Worm (Caenorhabditis elegans) whole organism, early embryonic: ENCODE measurements around the gene nid-1.

Experiments
- B0310.2 ChIP-seq: sonication (generic microtip); optimal IDR thresholded peaks from 2 replicates; lab custom pipeline; 2016; ENCODE audit warnings: mild to moderate bottlenecking, missing genetic modification characterization, missing compliant biosample characterization
- F13C5.2 ChIP-seq: sonication (generic microtip); optimal IDR thresholded peaks from 2 replicates; lab custom pipeline; 2017; ENCODE audit warnings: mild to moderate bottlenecking, missing genetic modification characterization, inconsistent platforms, missing compliant biosample characterization
- aly-1 ChIP-seq: sonication (generic microtip); optimal IDR thresholded peaks from 2 replicates; lab custom pipeline; 2016; ENCODE audit warnings: missing genetic modification characterization, missing compliant biosample characterization
- ama-1 ChIP-seq: fragments of 150-350 bp; optimal IDR thresholded peaks from 2 replicates; lab custom pipeline; 2014
- ceh-13 ChIP-seq: fragments of 200-800 bp; sonication (Bioruptor generic); optimal IDR thresholded peaks from 2 replicates; lab custom pipeline; 2018; ENCODE audit warnings: mild to moderate bottlenecking, missing genetic modification characterization, missing compliant biosample characterization
- ceh-36 ChIP-seq: sonication (generic microtip); optimal IDR thresholded peaks from 2 replicates; lab custom pipeline; 2016; ENCODE audit warnings: missing genetic modification characterization, inconsistent platforms, missing compliant biosample characterization
- ets-7 ChIP-seq: sonication (generic microtip); optimal IDR thresholded peaks from 2 replicates; lab custom pipeline; 2016; ENCODE audit warnings: missing genotype, missing genetic modification characterization, missing compliant biosample characterization
- flt-1 ChIP-seq: fragments of 200-800 bp; sonication (Bioruptor generic); IDR thresholded peaks from 2 replicates; pipeline ENCODE4 v1.3.6; 2022; ENCODE audit warnings: missing genetic modification characterization, missing compliant biosample characterization
- hmbx-1 ChIP-seq: sonication (generic microtip); optimal IDR thresholded peaks from 2 replicates; lab custom pipeline; 2016; ENCODE audit warnings: mild to moderate bottlenecking, missing genetic modification characterization, missing compliant biosample characterization
- hmg-4 ChIP-seq: fragments of 200-800 bp; sonication (Bioruptor generic); optimal IDR thresholded peaks from 2 replicates; lab custom pipeline; 2018; ENCODE audit warnings: mild to moderate bottlenecking, missing genetic modification characterization, missing compliant biosample characterization
- hnd-1 ChIP-seq: sonication (generic microtip); optimal IDR thresholded peaks from 2 replicates; lab custom pipeline; 2016; ENCODE audit warnings: missing genetic modification characterization, missing compliant biosample characterization
- pes-1 ChIP-seq: fragments of 200-800 bp; sonication (Bioruptor generic); IDR thresholded peaks from 2 replicates; pipeline ENCODE4 v1.3.6; 2022; ENCODE audit warnings: missing genetic modification reagents, missing genetic modification characterization, missing compliant biosample characterization
- scrt-1 ChIP-seq: fragments of 200-800 bp; sonication (Bioruptor generic); IDR thresholded peaks from 2 replicates; pipeline ENCODE4 v1.3.6; 2022; ENCODE audit warnings: missing genetic modification characterization, missing compliant biosample characterization
- sea-1 ChIP-seq: fragments of 200-800 bp; sonication (Bioruptor generic); conservative IDR thresholded peaks from 2 replicates; pipeline ENCODE4 v1.3.6; 2022; ENCODE audit warnings: missing genetic modification characterization, missing compliant biosample characterization
- tbx-11 ChIP-seq: fragments of 200-800 bp; sonication (Bioruptor generic); IDR thresholded peaks from 2 replicates; pipeline ENCODE4 v1.3.6; 2022; ENCODE audit warnings: missing genetic modification characterization, missing compliant biosample characterization
- tbx-37 ChIP-seq: fragments of 200-800 bp; sonication (Bioruptor generic); conservative IDR thresholded peaks from 2 replicates; pipeline ENCODE4 v1.3.6; 2022; ENCODE audit warnings: missing genetic modification reagents, missing genetic modification characterization, missing compliant biosample characterization
- tra-4 ChIP-seq: sonication (generic microtip); optimal IDR thresholded peaks from 2 replicates; lab custom pipeline; 2017; ENCODE audit warnings: missing genetic modification characterization, missing compliant biosample characterization

The nid-1 gene

ce11 chrV:12950812-12951528 lies 41.1 kb downstream of the nid-1 start, which contains the start of the genes T16G1.9 and T16G1.18:
TSS of gene T16G1.9 (minus strand) at chrV:12950862.
TSS of gene T16G1.18 (plus strand) at chrV:12951304.
- TF ChIP-seq F13C5.2 (tag; lab: Kevin White, UChicago) = peak; percentile 56
- TF ChIP-seq ceh-13 (GFP tag; lab: Kevin White, UChicago) = no peak

ce11 chrV:12952287-12952686 lies 42.4 kb downstream of the nid-1 start, which contains the start of gene pqn-68:
TSS of gene pqn-68 (plus strand) at chrV:12952636.
- TF ChIP-seq ama-1 (no peak), F13C5.2 (tag; lab: Kevin White, UChicago) (no peak), ceh-13 (GFP tag; lab: Kevin White, UChicago) (no peak), tra-4 (tag; lab: Kevin White, UChicago) (no peak), pes-1 (GFP tag; lab: Robert Waterston, UW) (no peak), aly-1 (tag; lab: Kevin White, UChicago) (no peak), ceh-36 (tag; lab: Kevin White, UChicago) (no peak)

ce11 chrV:12953702-12954101 lies 43.8 kb downstream of the nid-1 start, which contains the start of gene eif-3.K:
TSS of gene eif-3.K (plus strand) at chrV:12954002.
- TF ChIP-seq ets-7 (tag; lab: Kevin White, UChicago) = no peak

- TF ChIP-seq hnd-1 (tag; lab: Kevin White, UChicago) = no peak
- TF ChIP-seq ama-1 = no peak
- no peak for TF ChIP-seq ceh-36 (tag; lab: Kevin White, UChicago)
- no peak for TF ChIP-seq pes-1 (GFP tag; lab: Robert Waterston, UW)
- no peak for TF ChIP-seq scrt-1
- no peak for TF ChIP-seq ets-7 (tag; lab: Kevin White, UChicago)
- no peak for TF ChIP-seq aly-1 (tag; lab: Kevin White, UChicago)
- no peak for TF ChIP-seq F13C5.2 (tag; lab: Kevin White, UChicago)
- no peak for TF ChIP-seq tra-4 (tag; lab: Kevin White, UChicago)
- TF ChIP-seq ceh-13 (GFP tag; lab: Kevin White, UChicago) = no peak
- no peak for TF ChIP-seq flt-1 (GFP tag; lab: Robert Waterston, UW)
- no peak for TF ChIP-seq tbx-37 (GFP tag; lab: Robert Waterston, UW)
- no peak for TF ChIP-seq hmbx-1 (tag; lab: Kevin White, UChicago)
- no peak for TF ChIP-seq sea-1
- no peak for TF ChIP-seq tbx-11 (GFP tag; lab: Robert Waterston, UW)
- TF ChIP-seq hmg-4 (GFP tag; lab: Kevin White, UChicago) = no peak
- no peak for TF ChIP-seq B0310.2
Measured at ce11 chrV:12954261-12954660, 44.4 kb downstream of the nid-1 start.

ce11 chrV:12961085-12961560 lies 51.2 kb downstream of the nid-1 start, which contains the start of gene mpst-7:
TSS of gene mpst-7 (minus strand) at chrV:12961135.
- TF ChIP-seq tbx-37 (GFP tag; lab: Robert Waterston, UW) (no peak), tra-4 (tag; lab: Kevin White, UChicago) (no peak), flt-1 (GFP tag; lab: Robert Waterston, UW) (no peak), ets-7 (tag; lab: Kevin White, UChicago) (no peak), ceh-13 (GFP tag; lab: Kevin White, UChicago) (no peak), hmbx-1 (tag; lab: Kevin White, UChicago) (no peak), B0310.2 (no peak), hmg-4 (GFP tag; lab: Kevin White, UChicago) (no peak), ama-1 (no peak), tbx-11 (GFP tag; lab: Robert Waterston, UW) (no peak), ceh-36 (tag; lab: Kevin White, UChicago) (no peak), sea-1 (no peak), scrt-1 (no peak), aly-1 (tag; lab: Kevin White, UChicago) (no peak), pes-1 (GFP tag; lab: Robert Waterston, UW) (no peak), F13C5.2 (tag; lab: Kevin White, UChicago) (no peak), hnd-1 (tag; lab: Kevin White, UChicago) (no peak)

- TF ChIP-seq aly-1 (tag; lab: Kevin White, UChicago) (no peak), hmg-4 (GFP tag; lab: Kevin White, UChicago) (no peak), flt-1 (GFP tag; lab: Robert Waterston, UW) (no peak), F13C5.2 (tag; lab: Kevin White, UChicago) (no peak), ama-1 (no peak), hmbx-1 (tag; lab: Kevin White, UChicago) (no peak), ets-7 (tag; lab: Kevin White, UChicago) (no peak), tbx-37 (GFP tag; lab: Robert Waterston, UW) (no peak), tra-4 (tag; lab: Kevin White, UChicago) (no peak), ceh-13 (GFP tag; lab: Kevin White, UChicago) (no peak), sea-1 (no peak), B0310.2 (no peak), tbx-11 (GFP tag; lab: Robert Waterston, UW) (no peak)
Measured at ce11 chrV:12963192-12963591, 53.3 kb downstream of the nid-1 start, which contains the start of gene hrg-9. TSS of gene hrg-9 (minus strand) at chrV:12963343.

ce11 chrV:12964076-12964475 lies 54.2 kb downstream of the nid-1 start, which contains the start of gene srd-35:
TSS of gene srd-35 (plus strand) at chrV:12964376.
- TF ChIP-seq scrt-1 = no peak
- TF ChIP-seq flt-1 (GFP tag; lab: Robert Waterston, UW) = no peak
- TF ChIP-seq hmg-4 (GFP tag; lab: Kevin White, UChicago) = no peak
- TF ChIP-seq ceh-13 (GFP tag; lab: Kevin White, UChicago) = no peak
- no peak for TF ChIP-seq B0310.2
- TF ChIP-seq hmbx-1 (tag; lab: Kevin White, UChicago) = no peak
- no peak for TF ChIP-seq hnd-1 (tag; lab: Kevin White, UChicago)
- TF ChIP-seq tra-4 (tag; lab: Kevin White, UChicago) = no peak
- TF ChIP-seq ets-7 (tag; lab: Kevin White, UChicago) = no peak
- TF ChIP-seq ceh-36 (tag; lab: Kevin White, UChicago) = no peak
- no peak for TF ChIP-seq tbx-11 (GFP tag; lab: Robert Waterston, UW)
- no peak for TF ChIP-seq pes-1 (GFP tag; lab: Robert Waterston, UW)
- TF ChIP-seq aly-1 (tag; lab: Kevin White, UChicago) = no peak
- no peak for TF ChIP-seq tbx-37 (GFP tag; lab: Robert Waterston, UW)
- TF ChIP-seq F13C5.2 (tag; lab: Kevin White, UChicago) = no peak
- TF ChIP-seq ama-1 = no peak
- TF ChIP-seq sea-1 = no peak
